Worm (Caenorhabditis elegans) whole organism, L4 larva: ENCODE measurements around the gene R08E3.1.

Source experiments
- D1046.2 ChIP-seq: fragments of 200-800 bp; sonication (Bioruptor generic); IDR thresholded peaks from 2 replicates; pipeline ENCODE4 v1.3.6; 2022; ENCODE audit warnings: missing genetic modification characterization, missing compliant biosample characterization
- F10B5.3 ChIP-seq: sonication (generic microtip); optimal IDR thresholded peaks from 2 replicates; lab custom pipeline; 2016; ENCODE audit warnings: mild to moderate bottlenecking, missing genetic modification characterization, missing compliant biosample characterization
- F26F4.8 ChIP-seq: fragments of 200-800 bp; sonication (Bioruptor generic); conservative IDR thresholded peaks from 2 replicates; pipeline ENCODE4 v1.3.6; 2022; ENCODE audit warnings: missing genetic modification characterization, missing compliant biosample characterization
- F44E2.7 ChIP-seq: fragments of 200-800 bp; sonication (Bioruptor generic); IDR thresholded peaks from 2 replicates; pipeline ENCODE4 v2.1.2; 2022; ENCODE audit warnings: missing genetic modification characterization, missing compliant biosample characterization
- T20F7.1 ChIP-seq: fragments of 200-800 bp; sonication (Bioruptor generic); optimal IDR thresholded peaks from 2 replicates; lab custom pipeline; 2018; ENCODE audit warnings: mild to moderate bottlenecking, missing genetic modification characterization, missing compliant biosample characterization
- T26A8.4 ChIP-seq: fragments of 200-800 bp; sonication (Bioruptor generic); IDR thresholded peaks from 2 replicates; pipeline ENCODE4 v1.3.6; 2022; ENCODE audit warnings: missing genetic modification characterization, missing compliant biosample characterization
- Y48G9A.11 ChIP-seq: fragments of 200-800 bp; sonication (Bioruptor generic); IDR thresholded peaks from 2 replicates; pipeline ENCODE4 v1.3.6; 2022; ENCODE audit warnings: missing genetic modification reagents, missing genetic modification characterization, missing compliant biosample characterization
- Y5F2A.4 ChIP-seq: fragments of 200-800 bp; sonication (Bioruptor generic); optimal IDR thresholded peaks from 2 replicates; lab custom pipeline; 2018; ENCODE audit warnings: mild to moderate bottlenecking, missing genetic modification characterization, missing compliant biosample characterization
- Y75B8A.6 ChIP-seq: fragments of 200-800 bp; sonication (Bioruptor generic); IDR thresholded peaks from 2 replicates; pipeline ENCODE4 v1.3.6; 2022; ENCODE audit warnings: missing genetic modification reagents, missing genetic modification characterization, missing compliant biosample characterization
- aly-2 ChIP-seq: sonication (generic microtip); optimal IDR thresholded peaks from 2 replicates; lab custom pipeline; 2018; ENCODE audit warnings: missing biosample characterization, missing genetic modification characterization
- arid-1 ChIP-seq: fragments of 200-800 bp; sonication (Bioruptor generic); conservative IDR thresholded peaks from 2 replicates; pipeline ENCODE4 v1.3.6; 2022; ENCODE audit warnings: missing genetic modification reagents, missing genetic modification characterization, missing compliant biosample characterization
- attf-4 ChIP-seq: sonication (generic microtip); optimal IDR thresholded peaks from 3 replicates; lab custom pipeline; 2017; ENCODE audit warnings: missing biosample characterization, missing genetic modification characterization
- ceh-20 ChIP-seq: fragments of 200-800 bp; sonication (Bioruptor generic); IDR thresholded peaks from 2 replicates; pipeline ENCODE4 v1.3.6; 2022; ENCODE audit warnings: missing genetic modification reagents, missing genetic modification characterization, missing compliant biosample characterization
- ceh-44 ChIP-seq: fragments of 200-800 bp; sonication (Bioruptor generic); IDR thresholded peaks from 2 replicates; pipeline ENCODE4 v1.3.6; 2022; ENCODE audit warnings: missing genetic modification reagents, missing genetic modification characterization, missing compliant biosample characterization
- ceh-62 ChIP-seq: sonication (generic microtip); optimal IDR thresholded peaks from 2 replicates; lab custom pipeline; 2017; ENCODE audit warnings: missing biosample characterization, missing genetic modification characterization
- ceh-82 ChIP-seq: sonication (generic microtip); optimal IDR thresholded peaks from 2 replicates; lab custom pipeline; 2017; ENCODE audit warnings: missing biosample characterization, missing genetic modification characterization
- ctbp-1 ChIP-seq: fragments of 200-800 bp; sonication (Bioruptor generic); IDR thresholded peaks from 2 replicates; pipeline ENCODE4 v1.3.6; 2022; ENCODE audit warnings: missing genetic modification reagents, missing genetic modification characterization, missing compliant biosample characterization
- dmd-8 ChIP-seq: fragments of 200-800 bp; sonication (Bioruptor generic); IDR thresholded peaks from 2 replicates; pipeline ENCODE4 v1.3.6; 2022; ENCODE audit warnings: missing genetic modification characterization, missing compliant biosample characterization
- dve-1 ChIP-seq: sonication (generic microtip); optimal IDR thresholded peaks from 2 replicates; lab custom pipeline; 2017; ENCODE audit warnings: antibody characterized with exemption, mild to moderate bottlenecking, missing genetic modification characterization, missing compliant biosample characterization; ENCODE audit not compliant: insufficient read depth
- egl-27 ChIP-seq: sonication (generic microtip); optimal IDR thresholded peaks from 3 replicates; lab custom pipeline; 2017; ENCODE audit warnings: missing biosample characterization, missing genetic modification reagents, missing genetic modification characterization
- egl-43 ChIP-seq: fragments of 200-800 bp; sonication (Bioruptor generic); IDR thresholded peaks from 2 replicates; pipeline ENCODE4 v1.3.6; 2022; ENCODE audit warnings: missing genetic modification reagents, missing genetic modification characterization, missing compliant biosample characterization
- fkh-10 ChIP-seq: fragments of 150-350 bp; optimal IDR thresholded peaks from 2 replicates; lab custom pipeline; 2014; ENCODE audit warnings: missing biosample characterization, missing genetic modification reagents, missing genetic modification characterization
- fos-1 ChIP-seq: fragments of 150-350 bp; optimal IDR thresholded peaks from 2 replicates; lab custom pipeline; 2014; ENCODE audit warnings: missing biosample characterization, missing genetic modification characterization
- hif-1 ChIP-seq, 2 experiments: sonication (generic microtip); optimal IDR thresholded peaks; 2 replicates each; lab custom pipeline; 2016 to 2017; ENCODE audit warnings: missing compliant biosample characterization in 2 of 2, missing genetic modification characterization in 2 of 2, missing genetic modification reagents in 2 of 2, missing genotype in 2 of 2, mild to moderate bottlenecking in 1 of 2
- hlh-11 ChIP-seq: fragments of 200-800 bp; sonication (Bioruptor generic); optimal IDR thresholded peaks from 2 replicates; lab custom pipeline; 2018; ENCODE audit warnings: mild to moderate bottlenecking, missing genetic modification characterization, missing compliant biosample characterization
- lim-7 ChIP-seq: fragments of 200-800 bp; sonication (Bioruptor generic); IDR thresholded peaks from 2 replicates; pipeline ENCODE4 v1.3.6; 2022; ENCODE audit warnings: missing genetic modification characterization, missing compliant biosample characterization
- lin-13 ChIP-seq: fragments of 150-350 bp; optimal IDR thresholded peaks from 2 replicates; lab custom pipeline; 2014; ENCODE audit warnings: missing biosample characterization, missing genetic modification reagents, missing genetic modification characterization
- lin-15B ChIP-seq: fragments of 150-350 bp; sonication (generic microtip); optimal IDR thresholded peaks from 3 replicates; lab custom pipeline; 2014; ENCODE audit warnings: missing biosample characterization, missing genetic modification characterization
- lin-38 ChIP-seq: fragments of 200-800 bp; sonication (Bioruptor generic); IDR thresholded peaks from 2 replicates; pipeline ENCODE4 v1.3.6; 2022; ENCODE audit warnings: missing genetic modification reagents, missing genetic modification characterization, missing compliant biosample characterization
- madf-5 ChIP-seq, 2 experiments: fragments of 200-800 bp; sonication (Bioruptor generic); IDR thresholded peaks; 2 replicates each; pipeline ENCODE4 v1.3.6; 2022; ENCODE audit warnings: missing compliant biosample characterization in 2 of 2, missing genetic modification characterization in 2 of 2
- madf-9 ChIP-seq: fragments of 200-800 bp; sonication (Bioruptor generic); conservative IDR thresholded peaks from 2 replicates; pipeline ENCODE4 v1.3.6; 2022; ENCODE audit warnings: missing genetic modification reagents, missing genetic modification characterization, missing compliant biosample characterization
- mxl-2 ChIP-seq: fragments of 200-800 bp; sonication (Bioruptor generic); conservative IDR thresholded peaks from 2 replicates; pipeline ENCODE4 v1.3.6; 2022; ENCODE audit warnings: missing genetic modification reagents, missing genetic modification characterization, missing compliant biosample characterization
- nhr-10 ChIP-seq: fragments of 150-350 bp; optimal IDR thresholded peaks from 2 replicates; lab custom pipeline; 2014; ENCODE audit warnings: missing biosample characterization, missing genetic modification characterization
- nhr-102 ChIP-seq: sonication (generic microtip); optimal IDR thresholded peaks from 2 replicates; lab custom pipeline; 2016; ENCODE audit warnings: mild to moderate bottlenecking, missing genetic modification characterization, moderate library complexity, missing compliant biosample characterization
- nhr-25 ChIP-seq: sonication (generic microtip); optimal IDR thresholded peaks from 2 replicates; lab custom pipeline; 2017; ENCODE audit warnings: missing genetic modification characterization, mild to moderate bottlenecking, missing compliant biosample characterization, antibody characterized with exemption, moderate library complexity, borderline replicate concordance; ENCODE audit not compliant: insufficient read depth
- nhr-28 ChIP-seq: fragments of 150-350 bp; optimal IDR thresholded peaks from 2 replicates; lab custom pipeline; 2014; ENCODE audit warnings: missing biosample characterization, missing genetic modification characterization
- nhr-41 ChIP-seq: fragments of 200-800 bp; sonication (Bioruptor generic); IDR thresholded peaks from 2 replicates; pipeline ENCODE4 v1.3.6; 2022; ENCODE audit warnings: missing genetic modification reagents, missing genetic modification characterization, missing compliant biosample characterization
- nhr-6 ChIP-seq: fragments of 150-350 bp; optimal IDR thresholded peaks from 2 replicates; lab custom pipeline; 2014; ENCODE audit warnings: missing biosample characterization, missing genetic modification characterization
- nhr-77 ChIP-seq: fragments of 150-350 bp; optimal IDR thresholded peaks from 2 replicates; lab custom pipeline; 2014; ENCODE audit warnings: missing biosample characterization, missing genetic modification characterization
- pha-4 ChIP-seq, 2 experiments: fragments of 150-350 bp in 1 of 2; fragments of 200-800 bp in 1 of 2; sonication (Bioruptor generic) in 1 of 2; IDR thresholded peaks in 1 of 2; optimal IDR thresholded peaks in 1 of 2; 2 replicates each; pipeline versions ENCODE4 v1.3.6 to Lab custom; 2014 to 2022; ENCODE audit warnings: missing genetic modification characterization in 2 of 2, missing genetic modification reagents in 2 of 2, missing biosample characterization in 1 of 2, missing compliant biosample characterization in 1 of 2
- sdz-12 ChIP-seq: fragments of 200-800 bp; sonication (Bioruptor generic); optimal IDR thresholded peaks from 2 replicates; lab custom pipeline; 2018; ENCODE audit warnings: mild to moderate bottlenecking, missing genetic modification characterization, missing compliant biosample characterization
- set-16 ChIP-seq: fragments of 200-800 bp; sonication (Bioruptor generic); IDR thresholded peaks from 2 replicates; pipeline ENCODE4 v1.3.6; 2022; ENCODE audit warnings: missing genetic modification reagents, missing genetic modification characterization, missing compliant biosample characterization
- skn-1 ChIP-seq: fragments of 150-350 bp; optimal IDR thresholded peaks from 2 replicates; lab custom pipeline; 2014; ENCODE audit warnings: missing biosample characterization, missing genetic modification characterization
- snpc-1.2 ChIP-seq: fragments of 200-800 bp; sonication (Bioruptor generic); IDR thresholded peaks from 2 replicates; pipeline ENCODE4 v1.3.6; 2022; ENCODE audit warnings: missing genetic modification reagents, missing genetic modification characterization, missing compliant biosample characterization
- spr-1 ChIP-seq: sonication (generic microtip); optimal IDR thresholded peaks from 2 replicates; lab custom pipeline; 2016; ENCODE audit warnings: mild to moderate bottlenecking, missing genetic modification characterization, missing compliant biosample characterization
- tag-97 ChIP-seq: fragments of 200-800 bp; sonication (Bioruptor generic); IDR thresholded peaks from 2 replicates; pipeline ENCODE4 v1.3.6; 2022; ENCODE audit warnings: missing genetic modification characterization, missing compliant biosample characterization
- unc-130 ChIP-seq: sonication (generic microtip); optimal IDR thresholded peaks from 2 replicates; lab custom pipeline; 2016; ENCODE audit warnings: missing genetic modification reagents, missing genetic modification characterization, missing compliant biosample characterization
- vab-7 ChIP-seq: fragments of 200-800 bp; sonication (Bioruptor generic); IDR thresholded peaks from 2 replicates; pipeline ENCODE4 v1.3.6; 2022; ENCODE audit warnings: missing genetic modification reagents, missing genetic modification characterization, missing compliant biosample characterization
- zag-1 ChIP-seq: fragments of 150-350 bp; optimal IDR thresholded peaks from 2 replicates; lab custom pipeline; 2014; ENCODE audit warnings: missing biosample characterization, missing genetic modification characterization
- zip-2 ChIP-seq: fragments of 150-350 bp; optimal IDR thresholded peaks from 2 replicates; lab custom pipeline; 2014; ENCODE audit warnings: missing biosample characterization, missing genetic modification characterization
- ztf-7 ChIP-seq: fragments of 150-350 bp; optimal IDR thresholded peaks from 2 replicates; lab custom pipeline; 2014; ENCODE audit warnings: missing biosample characterization, missing genetic modification characterization

The R08E3.1 gene

DNA sequence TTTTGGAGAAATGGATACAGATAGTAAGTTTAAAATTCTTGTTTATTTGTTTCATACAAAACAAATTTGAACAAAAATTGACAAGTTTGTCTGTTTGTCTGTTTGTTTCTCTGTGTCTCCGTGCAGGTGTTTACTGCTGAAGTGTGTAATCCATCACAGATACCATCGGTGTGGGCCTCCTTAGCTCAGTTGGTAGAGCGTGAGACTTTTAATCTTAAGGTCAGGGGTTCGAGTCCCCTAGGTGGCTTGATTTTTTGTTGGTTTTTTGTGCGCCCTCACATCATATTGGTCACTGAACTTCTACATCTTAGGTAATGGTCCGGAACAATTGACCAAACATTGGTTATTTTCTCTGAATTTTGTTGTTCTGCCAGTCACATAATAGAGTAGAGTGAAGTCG is 33.5 kb upstream of the R08E3.1 start (continued):
- TF ChIP-seq T20F7.1 (GFP tag; lab: Kevin White, UChicago) = peak; percentile 27
- TF ChIP-seq nhr-25 (tag; lab: Kevin White, UChicago) = no peak
- peak; percentile 85 for TF ChIP-seq ctbp-1 (GFP tag; lab: Robert Waterston, UW)
- TF ChIP-seq spr-1 (tag; lab: Kevin White, UChicago) = peak; percentile 25
- 0 out of 2 replicates have a peak, but pooled peaks have one; percentile 24 for TF ChIP-seq ceh-44
- peak; percentile 60; the same call in 1 of the 2 replicates for TF ChIP-seq D1046.2
- TF ChIP-seq lin-38 (GFP tag; lab: Robert Waterston, UW) = peak; percentile 76
- peak; percentile 51 for TF ChIP-seq F10B5.3 (tag; lab: Kevin White, UChicago)
- TF ChIP-seq Y75B8A.6 (GFP tag; lab: Robert Waterston, UW) = no peak
- no peak for TF ChIP-seq tag-97 (GFP tag; lab: Robert Waterston, UW)
- TF ChIP-seq dve-1 (tag; lab: Kevin White, UChicago) = peak; percentile 72
- peak; percentile 90 for TF ChIP-seq dmd-8 (GFP tag; lab: Robert Waterston, UW)
- TF ChIP-seq egl-27 = no peak
- TF ChIP-seq nhr-10 (tag; lab: Kevin White, UChicago) = no peak
- no peak for TF ChIP-seq set-16 (GFP tag; lab: Robert Waterston, UW)
- TF ChIP-seq ceh-82 = no peak
- peak; percentile 46 for TF ChIP-seq Y5F2A.4 (GFP tag; lab: Kevin White, UChicago)
- TF ChIP-seq F44E2.7 (GFP tag; lab: Robert Waterston, UW) = peak; percentile 78; the same call in 1 of the 2 replicates
- TF ChIP-seq arid-1 (GFP tag; lab: Robert Waterston, UW) = peak; percentile 89
- TF ChIP-seq lim-7 (GFP tag; lab: Robert Waterston, UW) = peak; percentile 98
- peak; percentile 23 for TF ChIP-seq nhr-28
- no peak for TF ChIP-seq T26A8.4 (GFP tag; lab: Robert Waterston, UW)
- TF ChIP-seq fkh-10 (GFP tag; lab: Kevin White, UChicago) = no peak
- TF ChIP-seq nhr-6 (tag; lab: Kevin White, UChicago) = no peak
- peak; percentile 66; the same call in 1 of the 2 replicates for TF ChIP-seq Y48G9A.11 (GFP tag; lab: Robert Waterston, UW)
- peak; percentile 72; the same call in 1 of the 2 replicates for TF ChIP-seq ceh-20
- TF ChIP-seq madf-9 (GFP tag; lab: Robert Waterston, UW) = peak; percentile 69; the same call in 1 of the 2 replicates
- peak; percentile 61; the same call in 1 of the 2 replicates for TF ChIP-seq mxl-2 (GFP tag; lab: Robert Waterston, UW)
- TF ChIP-seq sdz-12 (GFP tag; lab: Kevin White, UChicago) = peak; percentile 57
- peak; percentile 76 to 77; a peak in 2 of 4 replicates for TF ChIP-seq madf-5 (GFP tag; IDR thresholded peaks at IDR 0.05; lab: Robert Waterston, UW)
- peak; percentile 22 for TF ChIP-seq lin-13 (GFP tag; lab: Kevin White, UChicago)
- TF ChIP-seq vab-7 (GFP tag; lab: Robert Waterston, UW) = peak; percentile 85
- no peak for TF ChIP-seq fos-1 (tag; lab: Kevin White, UChicago)
- peak; percentile 92 for TF ChIP-seq F26F4.8 (GFP tag; lab: Robert Waterston, UW)
- peak; percentile 65 for TF ChIP-seq nhr-102 (tag; lab: Kevin White, UChicago)
- TF ChIP-seq skn-1 = no peak
- peak; percentile 90 for TF ChIP-seq snpc-1.2
- TF ChIP-seq egl-43 (GFP tag; lab: Robert Waterston, UW) = peak; percentile 92
- peak; percentile 18 for TF ChIP-seq unc-130 (GFP tag; lab: Kevin White, UChicago)
- no peak for TF ChIP-seq zip-2 (tag; lab: Kevin White, UChicago)
- no peak for TF ChIP-seq ztf-7 (tag; lab: Kevin White, UChicago)
- no peak for TF ChIP-seq lin-15B (tag; lab: Kevin White, UChicago)
- TF ChIP-seq nhr-41 (GFP tag; lab: Robert Waterston, UW) = peak; percentile 79; the same call in 1 of the 2 replicates
- TF ChIP-seq hlh-11 = peak; percentile 60
- peak; percentile 54 for TF ChIP-seq aly-2
- no peak for TF ChIP-seq zag-1
- TF ChIP-seq attf-4 (tag; lab: Kevin White, UChicago) = no peak
- no peak for TF ChIP-seq nhr-77 (tag; lab: Kevin White, UChicago)
- no peak for TF ChIP-seq ceh-62 (tag; lab: Kevin White, UChicago)
- peak in 1 of 2 experiments; percentile 33 for TF ChIP-seq hif-1 (tag; optimal IDR thresholded peaks at IDR 0.05; lab: Kevin White, UChicago)
- peak; percentile 84 for TF ChIP-seq pha-4 (GFP tag; IDR thresholded peaks at IDR 0.05; lab: Robert Waterston, UW)
- TF ChIP-seq pha-4 (tag; optimal IDR thresholded peaks at IDR 0.05; lab: Kevin White, UChicago) = no peak
